Worm (Caenorhabditis elegans) whole organism, mixed stage, embryonic: ENCODE results near the gene aagr-3.
A peak's percentile ranks its signal among the peaks of the same experiment; 100 is the strongest.

Experiments used
- M03D4.4 ChIP-seq: sonication (generic microtip); optimal IDR thresholded peaks from 2 replicates; lab custom pipeline; 2017; ENCODE audit warnings: mild to moderate bottlenecking, missing genetic modification characterization, missing compliant biosample characterization
- bed-3 ChIP-seq: fragments of 200-800 bp; sonication (Bioruptor generic); optimal IDR thresholded peaks from 3 replicates; lab custom pipeline; 2018; ENCODE audit warnings: mild to moderate bottlenecking, missing genetic modification characterization, moderate library complexity, missing compliant biosample characterization
- blmp-1 ChIP-seq: fragments of 150-350 bp; optimal IDR thresholded peaks from 2 replicates; lab custom pipeline; 2014; ENCODE audit warnings: missing biosample characterization, missing genetic modification characterization
- ceh-39 ChIP-seq: fragments of 150-350 bp; optimal IDR thresholded peaks from 2 replicates; lab custom pipeline; 2014; ENCODE audit warnings: missing biosample characterization, missing genetic modification characterization
- ces-1 ChIP-seq: fragments of 150-350 bp; optimal IDR thresholded peaks from 2 replicates; lab custom pipeline; 2014; ENCODE audit warnings: missing biosample characterization, missing genetic modification reagents, missing genetic modification characterization
- drap-1 ChIP-seq: fragments of 200-800 bp; sonication (Bioruptor generic); optimal IDR thresholded peaks from 3 replicates; lab custom pipeline; 2018; ENCODE audit warnings: mild to moderate bottlenecking, missing genetic modification characterization, missing compliant biosample characterization
- elt-1 ChIP-seq: sonication (generic microtip); optimal IDR thresholded peaks from 2 replicates; lab custom pipeline; 2017; ENCODE audit warnings: missing genetic modification characterization, mild to moderate bottlenecking, missing compliant biosample characterization, antibody characterized with exemption, moderate library complexity, borderline replicate concordance; ENCODE audit not compliant: insufficient read depth
- elt-3 ChIP-seq: fragments of 150-350 bp; optimal IDR thresholded peaks from 2 replicates; lab custom pipeline; 2014; ENCODE audit warnings: missing biosample characterization, missing genetic modification characterization
- ham-2 ChIP-seq: fragments of 200-800 bp; sonication (Bioruptor generic); optimal IDR thresholded peaks from 2 replicates; lab custom pipeline; 2018; ENCODE audit warnings: mild to moderate bottlenecking, missing genetic modification characterization, missing compliant biosample characterization
- hlh-1 ChIP-seq: fragments of 150-350 bp; optimal IDR thresholded peaks from 2 replicates; lab custom pipeline; 2014; ENCODE audit warnings: missing biosample characterization, missing genetic modification reagents, missing genetic modification characterization
- lsy-2 ChIP-seq: fragments of 150-350 bp; optimal IDR thresholded peaks from 2 replicates; lab custom pipeline; 2014; ENCODE audit warnings: missing biosample characterization, missing genetic modification characterization
- mab-5 ChIP-seq: fragments of 150-350 bp; optimal IDR thresholded peaks from 2 replicates; lab custom pipeline; 2014; ENCODE audit warnings: missing biosample characterization, missing genetic modification characterization
- mep-1 ChIP-seq: fragments of 150-350 bp; optimal IDR thresholded peaks from 2 replicates; lab custom pipeline; 2017; ENCODE audit warnings: missing biosample characterization, missing genetic modification reagents, missing genetic modification characterization, inconsistent platforms
- mls-2 ChIP-seq: sonication (generic microtip); optimal IDR thresholded peaks from 2 replicates; lab custom pipeline; 2016; ENCODE audit warnings: mild to moderate bottlenecking, missing genetic modification characterization, moderate library complexity, missing compliant biosample characterization
- nhr-12 ChIP-seq: fragments of 150-350 bp; optimal IDR thresholded peaks from 2 replicates; lab custom pipeline; 2014; ENCODE audit warnings: missing biosample characterization, missing genetic modification characterization
- nhr-2 ChIP-seq: fragments of 150-350 bp; optimal IDR thresholded peaks from 2 replicates; lab custom pipeline; 2014; ENCODE audit warnings: missing biosample characterization, missing genetic modification characterization
- nhr-237 ChIP-seq: fragments of 150-350 bp; optimal IDR thresholded peaks from 2 replicates; lab custom pipeline; 2014; ENCODE audit warnings: missing biosample characterization, missing genetic modification characterization
- nhr-28 ChIP-seq: fragments of 150-350 bp; optimal IDR thresholded peaks from 2 replicates; lab custom pipeline; 2014; ENCODE audit warnings: missing biosample characterization, missing genetic modification characterization
- nhr-76 ChIP-seq: sonication (generic microtip); optimal IDR thresholded peaks from 2 replicates; lab custom pipeline; 2017; ENCODE audit warnings: missing biosample characterization, missing genetic modification characterization
- pha-4 ChIP-seq: fragments of 150-350 bp; optimal IDR thresholded peaks from 2 replicates; lab custom pipeline; 2018; ENCODE audit warnings: missing biosample characterization, missing genetic modification reagents, missing genetic modification characterization
- sem-2 ChIP-seq: fragments of 200-800 bp; sonication (Bioruptor generic); optimal IDR thresholded peaks from 2 replicates; lab custom pipeline; 2018; ENCODE audit warnings: mild to moderate bottlenecking, missing genetic modification characterization, missing compliant biosample characterization
- snpc-4 ChIP-seq: fragments of 150-350 bp; optimal IDR thresholded peaks from 2 replicates; lab custom pipeline; 2014; ENCODE audit warnings: missing biosample characterization, missing genetic modification characterization
- sptf-1 ChIP-seq: sonication (generic microtip); optimal IDR thresholded peaks from 2 replicates; lab custom pipeline; 2017; ENCODE audit warnings: mild to moderate bottlenecking, missing genetic modification characterization, moderate library complexity, missing compliant biosample characterization
- unc-120 ChIP-seq: sonication (generic microtip); optimal IDR thresholded peaks from 2 replicates; lab custom pipeline; 2017; ENCODE audit warnings: missing genetic modification characterization, missing compliant biosample characterization; ENCODE audit not compliant: poor library complexity, severe bottlenecking
- unc-39 ChIP-seq: fragments of 150-350 bp; optimal IDR thresholded peaks from 2 replicates; lab custom pipeline; 2014; ENCODE audit warnings: missing biosample characterization, missing genetic modification characterization
- zip-8 ChIP-seq: fragments of 150-350 bp; optimal IDR thresholded peaks from 2 replicates; lab custom pipeline; 2014; ENCODE audit warnings: missing biosample characterization, missing genetic modification characterization
- ztf-11 ChIP-seq: fragments of 150-350 bp; optimal IDR thresholded peaks from 2 replicates; lab custom pipeline; 2014; ENCODE audit warnings: missing biosample characterization, missing genetic modification characterization

Gene aagr-3

ce11 chrV:9729462-9730162 lies at the start of gene aagr-3, which contains the start of gene drap-1:
Gene aagr-3, minus strand, starts transcription at chrV:9729512.
Gene drap-1, plus strand, starts transcription at chrV:9730106.
- peak; percentile 91 for TF ChIP-seq ceh-39 (tag; lab: Kevin White, UChicago)
- peak; percentile 16 for TF ChIP-seq hlh-1 (tag; lab: Kevin White, UChicago)
- TF ChIP-seq pha-4 (tag; lab: Kevin White, UChicago), result peak; percentile 73
- no peak for TF ChIP-seq unc-39 (tag; lab: Kevin White, UChicago)
- TF ChIP-seq mep-1, result peak; percentile 76
- TF ChIP-seq elt-1 (tag; lab: Kevin White, UChicago), result no peak
- TF ChIP-seq ces-1, result peak; percentile 58
- TF ChIP-seq lsy-2 (tag; lab: Kevin White, UChicago), result peak; percentile 45

- no peak for TF ChIP-seq nhr-76 (tag; lab: Kevin White, UChicago)
- no peak for TF ChIP-seq sptf-1 (tag; lab: Kevin White, UChicago)
- TF ChIP-seq unc-120, result no peak
- no peak for TF ChIP-seq ham-2
- no peak for TF ChIP-seq zip-8 (tag; lab: Kevin White, UChicago)
- TF ChIP-seq lsy-2 (tag; lab: Kevin White, UChicago), result no peak
- TF ChIP-seq sem-2 (GFP tag; lab: Kevin White, UChicago), result no peak
- TF ChIP-seq bed-3, result no peak
- TF ChIP-seq snpc-4 (tag; lab: Kevin White, UChicago), result no peak
- TF ChIP-seq elt-1 (tag; lab: Kevin White, UChicago), result no peak
- TF ChIP-seq mep-1, result no peak
- no peak for TF ChIP-seq ces-1
- no peak for TF ChIP-seq hlh-1 (tag; lab: Kevin White, UChicago)
- no peak for TF ChIP-seq drap-1 (GFP tag; lab: Kevin White, UChicago)
- no peak for TF ChIP-seq nhr-237 (tag; lab: Kevin White, UChicago)
- no peak for TF ChIP-seq blmp-1 (tag; lab: Kevin White, UChicago)
- TF ChIP-seq nhr-2 (tag; lab: Kevin White, UChicago), result no peak
- no peak for TF ChIP-seq elt-3 (tag; lab: Kevin White, UChicago)
- TF ChIP-seq mls-2 (tag; lab: Kevin White, UChicago), result no peak
Measured at ce11 chrV:9777645-9778044, 48.3 kb upstream of the aagr-3 start, which contains the start of gene smg-4. Gene smg-4, minus strand, starts transcription at chrV:9777745.

- TF ChIP-seq unc-39 (tag; lab: Kevin White, UChicago) (no peak), M03D4.4 (tag; lab: Kevin White, UChicago) (no peak), nhr-76 (tag; lab: Kevin White, UChicago) (no peak), ham-2 (no peak)
Measured at ce11 chrV:9775734-9776133, 46.4 kb upstream of the aagr-3 start, which contains the start of gene F46B6.12. Gene F46B6.12, minus strand, starts transcription at chrV:9775834.

- TF ChIP-seq ztf-11 (tag; lab: Kevin White, UChicago) (no peak), ces-1 (peak; percentile 99)
Measured at ce11 chrV:9771970-9772369, 42.7 kb upstream of the aagr-3 start, which contains the start of gene F46B6.2. Gene F46B6.2, plus strand, starts transcription at chrV:9772285.

- TF ChIP-seq mls-2 (tag; lab: Kevin White, UChicago), result no peak
- peak; percentile 90 for TF ChIP-seq ces-1
- TF ChIP-seq bed-3, result no peak
Measured at ce11 chrV:9771311-9771710, 42.0 kb upstream of the aagr-3 start.

- TF ChIP-seq ces-1, result peak; percentile 100
- no peak for TF ChIP-seq blmp-1 (tag; lab: Kevin White, UChicago)
Measured at ce11 chrV:9768828-9769778, 39.8 kb upstream of the aagr-3 start, which contains the start of gene unc-42. Gene unc-42, minus strand, starts transcription at chrV:9769391.

ce11 chrV:9767941-9768340 lies 38.6 kb upstream of the aagr-3 start:
- TF ChIP-seq mls-2 (tag; lab: Kevin White, UChicago), result no peak
- TF ChIP-seq ces-1, result peak; percentile 100
- no peak for TF ChIP-seq lsy-2 (tag; lab: Kevin White, UChicago)
- no peak for TF ChIP-seq nhr-2 (tag; lab: Kevin White, UChicago)
- TF ChIP-seq zip-8 (tag; lab: Kevin White, UChicago), result peak; percentile 50
- TF ChIP-seq blmp-1 (tag; lab: Kevin White, UChicago), result no peak
- TF ChIP-seq bed-3, result no peak
- no peak for TF ChIP-seq mab-5 (tag; lab: Kevin White, UChicago)
- TF ChIP-seq nhr-28 (tag; lab: Kevin White, UChicago), result no peak
- TF ChIP-seq unc-39 (tag; lab: Kevin White, UChicago), result no peak
- no peak for TF ChIP-seq nhr-12
- TF ChIP-seq elt-3 (tag; lab: Kevin White, UChicago), result no peak
